Worm (Caenorhabditis elegans): ENCODE results near the gene alh-9.

ce11 chrIII:5897468-5897867 is 41.6 kb downstream of the alh-9 start:
- TF ChIP-seq nhr-80 (tag; optimal IDR thresholded peaks at IDR 0.05): no peak
- no peak for TF ChIP-seq ceh-100 (GFP tag; IDR thresholded peaks at IDR 0.05)
- no peak for TF ChIP-seq rpc-1 (optimal IDR thresholded peaks at IDR 0.05)
- no peak for TF ChIP-seq rpc-1 (tag; optimal IDR thresholded peaks at IDR 0.05)
- no peak for TF ChIP-seq attf-5 (GFP tag; optimal IDR thresholded peaks at IDR 0.05)
- no peak for TF ChIP-seq ama-1 (optimal IDR thresholded peaks at IDR 0.05)
- no peak for TF ChIP-seq ama-1 (GFP tag; optimal IDR thresholded peaks at IDR 0.05)
- TF ChIP-seq ztf-18 (tag; optimal IDR thresholded peaks at IDR 0.05): no peak
- TF ChIP-seq zim-3 (tag; optimal IDR thresholded peaks at IDR 0.05): no peak
- TF ChIP-seq lin-40 (tag; optimal IDR thresholded peaks at IDR 0.05): no peak

Measured in whole organism, young adult.